Worm (Caenorhabditis elegans): ENCODE data around the gene nduf-9.

Gene nduf-9

ce11 chrIII:3273141-3273540, 24.8 kb upstream of the nduf-9 start (continued):
- no peak for TF ChIP-seq Y55F3AM.14 (GFP tag; optimal IDR thresholded peaks at IDR 0.05)
- TF ChIP-seq sma-3 (GFP tag; optimal IDR thresholded peaks at IDR 0.05), result peak; percentile 0

ce11 chrIII:3271682-3272081, 23.3 kb upstream of the nduf-9 start:
- TF ChIP-seq Y55F3AM.14 (GFP tag; optimal IDR thresholded peaks at IDR 0.05), result no peak
- TF ChIP-seq F13H6.1 (tag; optimal IDR thresholded peaks at IDR 0.05), result peak; percentile 91
- no peak for TF ChIP-seq nhr-10 (tag; optimal IDR thresholded peaks at IDR 0.05)
- no peak for TF ChIP-seq ama-1 (optimal IDR thresholded peaks at IDR 0.05)
- peak; percentile 49 for TF ChIP-seq snpc-4 (tag; optimal IDR thresholded peaks at IDR 0.05)
- peak; percentile 77 for TF ChIP-seq nhr-129 (tag; optimal IDR thresholded peaks at IDR 0.05)
- no peak for TF ChIP-seq skn-1 (tag; optimal IDR thresholded peaks at IDR 0.05)
- TF ChIP-seq lin-39 (tag; optimal IDR thresholded peaks at IDR 0.05), result no peak
- TF ChIP-seq unc-62 (GFP tag; optimal IDR thresholded peaks at IDR 0.05), result no peak
- no peak for TF ChIP-seq unc-39 (tag; optimal IDR thresholded peaks at IDR 0.05)
- TF ChIP-seq aly-2 (tag; optimal IDR thresholded peaks at IDR 0.05), result no peak
- TF ChIP-seq mbf-1 (tag; optimal IDR thresholded peaks at IDR 0.05), result no peak
- peak; percentile 25 to 77 for TF ChIP-seq lsy-2 (tag; optimal IDR thresholded peaks at IDR 0.05)
- peak; percentile 40 for TF ChIP-seq lin-13 (GFP tag; optimal IDR thresholded peaks at IDR 0.05)
- TF ChIP-seq elt-3 (tag; optimal IDR thresholded peaks at IDR 0.05), result no peak
- TF ChIP-seq fos-1 (tag; optimal IDR thresholded peaks at IDR 0.05), result peak; percentile 48
- no peak for TF ChIP-seq elt-1 (tag; optimal IDR thresholded peaks at IDR 0.05)
- TF ChIP-seq sem-4 (tag; optimal IDR thresholded peaks at IDR 0.05), result peak; percentile 80
- peak; percentile 36 for TF ChIP-seq unc-55 (GFP tag; optimal IDR thresholded peaks at IDR 0.05)
- peak; percentile 67 for TF ChIP-seq sma-3 (GFP tag; optimal IDR thresholded peaks at IDR 0.05)
- no peak for TF ChIP-seq mdl-1 (tag; optimal IDR thresholded peaks at IDR 0.05)
- TF ChIP-seq zag-1 (tag; optimal IDR thresholded peaks at IDR 0.05), result no peak
- no peak for TF ChIP-seq nhr-23 (tag; optimal IDR thresholded peaks at IDR 0.05)
- TF ChIP-seq nhr-11 (tag; optimal IDR thresholded peaks at IDR 0.05), result no peak
- TF ChIP-seq egl-27 (tag; optimal IDR thresholded peaks at IDR 0.05), result peak; percentile 19
- TF ChIP-seq C34F6.9 (tag; optimal IDR thresholded peaks at IDR 0.05), result peak; percentile 70
- no peak for TF ChIP-seq ztf-11 (tag; optimal IDR thresholded peaks at IDR 0.05)
- TF ChIP-seq ZK546.5 (tag; optimal IDR thresholded peaks at IDR 0.05), result no peak
- TF ChIP-seq sma-9 (GFP tag; optimal IDR thresholded peaks at IDR 0.05), result peak; percentile 63
- TF ChIP-seq sma-9 (tag; optimal IDR thresholded peaks at IDR 0.05), result no peak
- TF ChIP-seq mab-5 (tag; optimal IDR thresholded peaks at IDR 0.05), result no peak
- TF ChIP-seq ztf-4 (tag; optimal IDR thresholded peaks at IDR 0.05), result no peak
- TF ChIP-seq peb-1 (tag; optimal IDR thresholded peaks at IDR 0.05), result no peak
- TF ChIP-seq ztf-1 (GFP tag; conservative IDR thresholded peaks at IDR 0.05), result no peak
- peak; percentile 32 for TF ChIP-seq nhr-21 (tag; optimal IDR thresholded peaks at IDR 0.05)
- peak; percentile 79 for TF ChIP-seq nhr-6 (tag; optimal IDR thresholded peaks at IDR 0.05)
- no peak for TF ChIP-seq ceh-82 (tag; optimal IDR thresholded peaks at IDR 0.05)
- no peak for TF ChIP-seq alr-1 (tag; optimal IDR thresholded peaks at IDR 0.05)
- peak; percentile 84 for TF ChIP-seq nhr-25 (tag; optimal IDR thresholded peaks at IDR 0.05)
- peak; percentile 24 for TF ChIP-seq gmeb-1 (tag; optimal IDR thresholded peaks at IDR 0.05)
- no peak for TF ChIP-seq dmd-4 (tag; optimal IDR thresholded peaks at IDR 0.05)
- TF ChIP-seq R02D3.7 (tag; optimal IDR thresholded peaks at IDR 0.05), result no peak
- TF ChIP-seq nhr-77 (tag; optimal IDR thresholded peaks at IDR 0.05), result no peak
- no peak for TF ChIP-seq ceh-16 (tag; optimal IDR thresholded peaks at IDR 0.05)
- TF ChIP-seq nhr-237 (tag; optimal IDR thresholded peaks at IDR 0.05), result no peak
- TF ChIP-seq blmp-1 (tag; optimal IDR thresholded peaks at IDR 0.05; ENCODE audit: insufficient read depth), result peak; percentile 85
- TF ChIP-seq nhr-12 (tag; optimal IDR thresholded peaks at IDR 0.05), result no peak
- TF ChIP-seq crh-2 (tag; optimal IDR thresholded peaks at IDR 0.05), result peak; percentile 66
- TF ChIP-seq lin-11 (tag; optimal IDR thresholded peaks at IDR 0.05), result no peak

All from whole organism, L2 larva.